Worm (Caenorhabditis elegans) whole organism, late embryonic: ENCODE results near the gene ZK593.3.
"Not testable (repeated sequence)": the region's sequence is repeated elsewhere in the genome, so short reads cannot be mapped to it uniquely, and the experiment has no call there.

Source experiments
- C38D4.7 ChIP-seq: fragments of 200-800 bp; sonication (Bioruptor generic); optimal IDR thresholded peaks from 2 replicates; lab custom pipeline; 2018; ENCODE audit warnings: mild to moderate bottlenecking, missing genetic modification characterization, moderate library complexity, missing compliant biosample characterization
- F13H6.1 ChIP-seq: sonication (generic microtip); optimal IDR thresholded peaks from 2 replicates; lab custom pipeline; 2016; ENCODE audit warnings: missing genetic modification characterization, missing compliant biosample characterization
- ceh-18 ChIP-seq: sonication (generic microtip); optimal IDR thresholded peaks from 2 replicates; lab custom pipeline; 2016; ENCODE audit warnings: missing genetic modification characterization, missing compliant biosample characterization
- ceh-22 ChIP-seq: sonication (generic microtip); optimal IDR thresholded peaks from 2 replicates; lab custom pipeline; 2017; ENCODE audit warnings: missing biosample characterization, missing genetic modification characterization
- ceh-24 ChIP-seq: sonication (generic microtip); optimal IDR thresholded peaks from 2 replicates; lab custom pipeline; 2016; ENCODE audit warnings: mild to moderate bottlenecking, missing genetic modification characterization, missing compliant biosample characterization
- ceh-30 ChIP-seq: fragments of 150-350 bp; optimal IDR thresholded peaks from 2 replicates; lab custom pipeline; 2014; ENCODE audit warnings: missing biosample characterization, missing genetic modification characterization
- ceh-48 ChIP-seq: sonication (generic microtip); optimal IDR thresholded peaks from 2 replicates; lab custom pipeline; 2016; ENCODE audit warnings: missing genetic modification characterization, inconsistent platforms, missing compliant biosample characterization
- ceh-6 ChIP-seq: fragments of 200-800 bp; sonication (Bioruptor generic); optimal IDR thresholded peaks from 2 replicates; lab custom pipeline; 2018; ENCODE audit warnings: mild to moderate bottlenecking, missing genetic modification characterization, missing compliant biosample characterization
- dmd-4 ChIP-seq: sonication (generic microtip); optimal IDR thresholded peaks from 2 replicates; lab custom pipeline; 2016; ENCODE audit warnings: borderline replicate concordance, missing genetic modification characterization, missing compliant biosample characterization
- dve-1 ChIP-seq: sonication (generic microtip); optimal IDR thresholded peaks from 2 replicates; lab custom pipeline; 2017; ENCODE audit warnings: antibody characterized with exemption, mild to moderate bottlenecking, missing genetic modification characterization, missing compliant biosample characterization
- elt-2 ChIP-seq: sonication (generic microtip); optimal IDR thresholded peaks from 2 replicates; lab custom pipeline; 2016; ENCODE audit warnings: missing genetic modification reagents, missing genetic modification characterization, missing compliant biosample characterization
- ets-4 ChIP-seq: sonication (generic microtip); optimal IDR thresholded peaks from 2 replicates; lab custom pipeline; 2016; ENCODE audit warnings: missing genetic modification characterization, missing compliant biosample characterization
- eyg-1 ChIP-seq: sonication (generic microtip); optimal IDR thresholded peaks from 2 replicates; lab custom pipeline; 2016; ENCODE audit warnings: missing genotype, missing genetic modification characterization, missing compliant biosample characterization
- fkh-10 ChIP-seq: fragments of 150-350 bp; optimal IDR thresholded peaks from 2 replicates; lab custom pipeline; 2014; ENCODE audit warnings: missing biosample characterization, missing genetic modification reagents, missing genetic modification characterization
- fkh-6 ChIP-seq: sonication (generic microtip); optimal IDR thresholded peaks from 2 replicates; lab custom pipeline; 2016; ENCODE audit warnings: missing genetic modification characterization, missing compliant biosample characterization
- gmeb-2 ChIP-seq: sonication (generic microtip); optimal IDR thresholded peaks from 2 replicates; lab custom pipeline; 2016; ENCODE audit warnings: missing genetic modification characterization, inconsistent platforms, missing compliant biosample characterization
- hlh-15 ChIP-seq: sonication (generic microtip); optimal IDR thresholded peaks from 2 replicates; lab custom pipeline; 2016; ENCODE audit warnings: missing genetic modification characterization, missing compliant biosample characterization
- hlh-6 ChIP-seq: sonication (generic microtip); optimal IDR thresholded peaks from 2 replicates; lab custom pipeline; 2016; ENCODE audit warnings: missing genotype, missing genetic modification characterization, missing compliant biosample characterization
- hlh-8 ChIP-seq: sonication (generic microtip); optimal IDR thresholded peaks from 2 replicates; lab custom pipeline; 2016; ENCODE audit warnings: missing genotype, missing genetic modification characterization, missing compliant biosample characterization
- lim-6 ChIP-seq: sonication (generic microtip); optimal IDR thresholded peaks from 2 replicates; lab custom pipeline; 2016; ENCODE audit warnings: missing genetic modification characterization, missing compliant biosample characterization
- madf-2 ChIP-seq: sonication (generic microtip); optimal IDR thresholded peaks from 2 replicates; lab custom pipeline; 2017; ENCODE audit warnings: missing genetic modification characterization, missing compliant biosample characterization
- mec-3 ChIP-seq: sonication (generic microtip); optimal IDR thresholded peaks from 2 replicates; lab custom pipeline; 2016; ENCODE audit warnings: borderline replicate concordance, missing genetic modification characterization, missing compliant biosample characterization
- nfya-1 ChIP-seq: sonication (generic microtip); optimal IDR thresholded peaks from 2 replicates; lab custom pipeline; 2017; ENCODE audit warnings: missing genetic modification characterization, mild to moderate bottlenecking, missing compliant biosample characterization, antibody characterized with exemption, moderate library complexity
- npax-4 ChIP-seq: sonication (generic microtip); optimal IDR thresholded peaks from 2 replicates; lab custom pipeline; 2016; ENCODE audit warnings: missing genetic modification characterization, missing compliant biosample characterization
- pag-3 ChIP-seq: sonication (generic microtip); optimal IDR thresholded peaks from 2 replicates; lab custom pipeline; 2016; ENCODE audit warnings: missing compliant biosample characterization, missing genetic modification characterization, borderline replicate concordance
- pax-1 ChIP-seq: fragments of 150-350 bp; optimal IDR thresholded peaks from 2 replicates; lab custom pipeline; 2014; ENCODE audit warnings: missing biosample characterization, missing genetic modification characterization
- pha-2 ChIP-seq: sonication (generic microtip); optimal IDR thresholded peaks from 2 replicates; lab custom pipeline; 2017; ENCODE audit warnings: mild to moderate bottlenecking, missing genetic modification characterization, missing compliant biosample characterization
- rnt-1 ChIP-seq: sonication (generic microtip); optimal IDR thresholded peaks from 2 replicates; lab custom pipeline; 2016; ENCODE audit warnings: missing genetic modification characterization, missing compliant biosample characterization
- tbx-2 ChIP-seq: sonication (generic microtip); optimal IDR thresholded peaks from 2 replicates; lab custom pipeline; 2016; ENCODE audit warnings: missing genetic modification characterization, missing compliant biosample characterization
- tbx-7 ChIP-seq: sonication (generic microtip); optimal IDR thresholded peaks from 2 replicates; lab custom pipeline; 2016; ENCODE audit warnings: missing genotype, missing genetic modification characterization, missing compliant biosample characterization
- ttx-3 ChIP-seq: sonication (generic microtip); optimal IDR thresholded peaks from 2 replicates; lab custom pipeline; 2016; ENCODE audit warnings: missing genetic modification reagents, missing genetic modification characterization, missing compliant biosample characterization
- unc-3 ChIP-seq, 2 experiments: fragments of 200-800 bp in 1 of 2; sonication (Bioruptor generic) in 1 of 2; sonication (generic microtip) in 1 of 2; conservative IDR thresholded peaks in 1 of 2; optimal IDR thresholded peaks in 1 of 2; 2 replicates each; pipeline versions ENCODE4 v1.3.6 to Lab custom; 2016 to 2022; ENCODE audit warnings: missing compliant biosample characterization in 2 of 2, missing genetic modification characterization in 2 of 2, missing genetic modification reagents in 1 of 2
- unc-55 ChIP-seq: sonication (generic microtip); optimal IDR thresholded peaks from 2 replicates; lab custom pipeline; 2017; ENCODE audit warnings: missing biosample characterization, missing genetic modification reagents, missing genetic modification characterization

ZK593.3 gene

ce11 chrIV:10954955-10955354 is 39.5 kb downstream of the ZK593.3 start, which contains the start of gene Y69E1A.4:
Y69E1A.4 (plus strand) TSS chrIV:10955255.
- TF ChIP-seq dve-1; ceh-30; hlh-6 (tag; lab: Kevin White, UChicago): not testable (repeated sequence)

DNA sequence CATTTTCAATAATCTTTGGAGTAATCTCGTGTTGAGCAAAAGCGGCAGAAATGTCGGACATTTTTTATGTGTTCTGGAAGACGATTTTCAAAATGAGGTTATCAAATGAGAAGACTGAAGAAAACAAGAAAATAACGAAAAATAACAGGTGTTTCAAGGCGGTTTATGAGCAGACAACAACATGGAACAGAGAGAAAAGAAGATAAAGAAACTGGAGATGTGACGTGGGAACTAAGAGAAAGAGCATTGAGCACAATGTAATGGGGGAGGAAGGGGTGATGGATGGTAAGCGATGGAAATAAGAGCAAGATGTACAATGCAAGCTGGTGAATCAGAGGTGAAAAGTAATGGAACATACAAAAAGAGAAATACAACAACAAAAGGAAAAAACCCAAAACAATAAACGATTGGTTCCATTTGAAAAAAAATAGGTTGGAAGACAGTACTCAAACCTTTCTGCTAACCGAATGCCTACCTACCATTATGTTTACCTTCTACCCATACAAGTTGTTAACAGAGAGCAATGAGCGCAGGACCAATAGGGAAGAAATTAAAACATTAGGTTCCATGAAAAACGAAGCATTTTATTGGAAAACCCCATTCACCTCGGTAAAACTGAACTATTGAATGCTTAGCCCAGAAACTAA is 42.2 kb downstream of the ZK593.3 start, which contains the start of gene Y69E1A.5:
TSS of gene Y69E1A.5 (minus strand) at position 73 of the 647 bp plus-strand sequence.
- TF ChIP-seq unc-55 (GFP tag; lab: Kevin White, UChicago) (peak; percentile 14), F13H6.1 (tag; lab: Kevin White, UChicago) (no peak), tbx-2 (tag; lab: Kevin White, UChicago) (peak; percentile 22)

DNA sequence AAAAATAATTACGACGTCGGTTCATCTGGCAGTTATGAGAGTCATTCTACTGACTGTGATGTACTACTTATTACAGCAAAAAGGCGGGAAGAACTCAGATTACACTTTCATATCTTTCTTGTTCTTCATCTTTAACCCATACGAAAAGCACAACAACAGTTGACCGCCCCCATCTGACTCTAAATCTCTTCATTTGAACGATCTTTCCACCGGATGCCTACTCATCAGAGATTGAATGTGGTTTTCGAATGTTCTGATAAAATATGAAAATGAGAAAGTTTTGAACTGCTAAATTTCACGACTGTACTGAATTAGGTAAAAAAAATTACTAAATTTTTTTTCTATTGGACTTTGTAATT is 42.7 kb downstream of the ZK593.3 start, which contains the start of gene sri-19:
TSS of gene sri-19 (plus strand) at position 143 of the 359 bp plus-strand sequence.
- TF ChIP-seq hlh-15 (tag; lab: Kevin White, UChicago), result no peak
- TF ChIP-seq, all 69 proteins: peak for 0

DNA sequence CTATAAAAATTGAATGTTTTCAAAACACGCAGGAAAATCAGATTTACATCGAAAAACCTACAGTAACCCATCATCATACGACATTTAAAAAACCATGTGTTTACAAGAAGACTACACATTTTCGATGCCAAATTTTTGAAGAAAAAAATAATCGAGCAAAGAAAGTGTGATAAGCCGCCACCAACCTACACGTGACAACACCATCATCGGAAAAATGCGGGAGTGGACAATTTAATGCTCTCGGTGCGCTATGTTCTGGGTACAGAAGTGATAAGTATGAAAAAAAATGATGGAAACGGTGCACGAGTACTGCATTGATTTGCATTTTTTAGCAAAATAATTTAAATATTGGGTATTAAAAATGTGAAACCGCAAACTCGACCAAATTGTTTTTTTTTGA is 49.2 kb downstream of the ZK593.3 start:
- TF ChIP-seq pag-3 (tag; lab: Kevin White, UChicago) (no peak), hlh-8 (tag; lab: Kevin White, UChicago) (no peak), gmeb-2 (tag; lab: Kevin White, UChicago) (no peak), C38D4.7 (no peak), dmd-4 (no peak), npax-4 (tag; lab: Kevin White, UChicago) (no peak), hlh-15 (tag; lab: Kevin White, UChicago) (no peak), ceh-22 (tag; lab: Kevin White, UChicago) (no peak), lim-6 (tag; lab: Kevin White, UChicago) (no peak), ttx-3 (tag; lab: Kevin White, UChicago) (no peak), fkh-6 (no peak), eyg-1 (tag; lab: Kevin White, UChicago) (no peak), ceh-6 (GFP tag; lab: Kevin White, UChicago) (no peak), unc-3 (GFP tag; conservative IDR thresholded peaks at IDR 0.05; lab: Robert Waterston, UW) (no peak), unc-3 (tag; optimal IDR thresholded peaks at IDR 0.05; lab: Kevin White, UChicago) (no peak), pax-1 (tag; lab: Kevin White, UChicago) (no peak), ceh-24 (no peak), ceh-18 (tag; lab: Kevin White, UChicago) (no peak)

DNA sequence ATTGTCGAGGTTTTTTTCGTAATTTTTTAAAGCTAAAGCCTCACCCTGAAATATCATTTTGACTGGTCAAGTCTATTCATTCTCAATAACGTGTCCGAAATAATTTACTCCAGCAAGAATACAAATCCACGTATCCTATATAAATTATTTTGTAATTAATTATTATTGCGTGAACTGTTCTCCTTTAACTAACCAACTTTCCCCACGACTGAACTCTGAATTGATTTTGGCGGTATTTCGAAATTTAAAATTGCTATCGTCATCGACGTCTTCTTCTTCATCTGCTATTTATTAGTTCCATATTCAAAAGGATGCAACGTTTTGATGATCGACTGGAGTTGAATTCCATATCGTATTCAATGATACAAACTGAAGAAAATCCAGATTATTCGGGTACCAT is 50.9 kb downstream of the ZK593.3 start, which contains the start of the genes aqp-3 and Y69E1A.8:
TSS of gene aqp-3 (minus strand) at position 101 of the 400 bp plus-strand sequence.
TSS of gene Y69E1A.8 (plus strand) at position 246 of the 400 bp plus-strand sequence.
- no peak for TF ChIP-seq pha-2
- no peak for TF ChIP-seq hlh-8 (tag; lab: Kevin White, UChicago)
- TF ChIP-seq ceh-22 (tag; lab: Kevin White, UChicago), result no peak
- no peak for TF ChIP-seq ets-4 (tag; lab: Kevin White, UChicago)
- no peak for TF ChIP-seq fkh-10 (GFP tag; lab: Kevin White, UChicago)
- no peak for TF ChIP-seq madf-2 (tag; lab: Kevin White, UChicago)
- TF ChIP-seq mec-3 (tag; lab: Kevin White, UChicago), result no peak
- no peak for TF ChIP-seq elt-2
- TF ChIP-seq fkh-6, result no peak
- no peak for TF ChIP-seq tbx-7
- TF ChIP-seq ceh-48, result no peak
- no peak for TF ChIP-seq rnt-1
- no peak for TF ChIP-seq ceh-18 (tag; lab: Kevin White, UChicago)
- no peak for TF ChIP-seq dmd-4
- no peak for TF ChIP-seq tbx-2 (tag; lab: Kevin White, UChicago)
- TF ChIP-seq nfya-1 (tag; lab: Kevin White, UChicago), result no peak
- no peak for TF ChIP-seq F13H6.1 (tag; lab: Kevin White, UChicago)
